Worm (Caenorhabditis elegans) whole organism, L1 larva: Measurements from ENCODE around the gene snf-7.

ENCODE experiments used
- C04F5.9 ChIP-seq: sonication (generic microtip); optimal IDR thresholded peaks from 2 replicates; lab custom pipeline; 2016; ENCODE audit warnings: missing genetic modification characterization, missing compliant biosample characterization
- aly-2 ChIP-seq: fragments of 150-350 bp; optimal IDR thresholded peaks from 2 replicates; lab custom pipeline; 2014; ENCODE audit warnings: missing biosample characterization, missing genetic modification characterization
- ama-1 ChIP-seq: fragments of 150-350 bp; optimal IDR thresholded peaks from 2 replicates; lab custom pipeline; 2014
- blmp-1 ChIP-seq: fragments of 150-350 bp; optimal IDR thresholded peaks from 2 replicates; lab custom pipeline; 2014; ENCODE audit warnings: missing biosample characterization, missing genetic modification characterization
- elt-3 ChIP-seq, 6 experiments: fragments of 150-350 bp in 1 of 6; sonication (generic microtip); optimal IDR thresholded peaks; 2 replicates each; lab custom pipeline; 2017 to 2018; ENCODE audit warnings: missing biosample characterization in 6 of 6, missing genetic modification characterization in 6 of 6, inconsistent platforms in 1 of 6
- fkh-8 ChIP-seq: sonication (generic microtip); optimal IDR thresholded peaks from 2 replicates; lab custom pipeline; 2016; ENCODE audit warnings: mild to moderate bottlenecking, missing genetic modification characterization, missing compliant biosample characterization
- hpl-2 ChIP-seq: fragments of 150-350 bp; optimal IDR thresholded peaks from 2 replicates; lab custom pipeline; 2014; ENCODE audit warnings: missing biosample characterization, missing genetic modification reagents, missing genetic modification characterization
- nhr-237 ChIP-seq: fragments of 150-350 bp; optimal IDR thresholded peaks from 2 replicates; lab custom pipeline; 2014; ENCODE audit warnings: missing biosample characterization, missing genetic modification characterization
- nhr-28 ChIP-seq: fragments of 150-350 bp; optimal IDR thresholded peaks from 2 replicates; lab custom pipeline; 2014; ENCODE audit warnings: missing biosample characterization, missing genetic modification characterization
- nhr-71 ChIP-seq: sonication (generic microtip); optimal IDR thresholded peaks from 2 replicates; lab custom pipeline; 2016; ENCODE audit warnings: mild to moderate bottlenecking, missing genetic modification characterization, moderate library complexity, missing compliant biosample characterization
- unc-86 ChIP-seq: sonication (generic microtip); optimal IDR thresholded peaks from 2 replicates; lab custom pipeline; 2016; ENCODE audit warnings: missing genetic modification characterization, missing compliant biosample characterization
- ztf-11 ChIP-seq, 2 experiments: sonication (generic microtip); optimal IDR thresholded peaks; 2 replicates each; lab custom pipeline; 2016 to 2017; ENCODE audit warnings: missing genetic modification characterization in 2 of 2, missing biosample characterization in 1 of 2, missing compliant biosample characterization in 1 of 2

ce11 chrIII:12972398-12972797 is 32.9 kb upstream of the snf-7 start, which contains the start of gene bckd-1A:
- TF ChIP-seq ama-1 (lab: Kevin White, UChicago) = no peak
- no peak for TF ChIP-seq elt-3 (tag; optimal IDR thresholded peaks at IDR 0.05; lab: Kevin White, UChicago)
- TF ChIP-seq unc-86 (tag; lab: Kevin White, UChicago) = no peak
- no peak for TF ChIP-seq aly-2
- TF ChIP-seq blmp-1 (tag; lab: Kevin White, UChicago) = no peak
- no peak for TF ChIP-seq hpl-2
- no peak for TF ChIP-seq C04F5.9 (tag; lab: Kevin White, UChicago)
- TF ChIP-seq ztf-11 (tag; optimal IDR thresholded peaks at IDR 0.05; lab: Kevin White, UChicago) = no peak
- TF ChIP-seq nhr-28 (tag; lab: Kevin White, UChicago) = no peak
- no peak for TF ChIP-seq nhr-237 (tag; lab: Kevin White, UChicago)
- no peak for TF ChIP-seq nhr-71 (tag; lab: Kevin White, UChicago)
- no peak for TF ChIP-seq fkh-8 (tag; lab: Kevin White, UChicago)
